Worm (Caenorhabditis elegans) whole organism, L1 larva: ENCODE measurements around the gene nmgp-1.

Source experiments
- blmp-1 ChIP-seq: fragments of 150-350 bp; optimal IDR thresholded peaks from 2 replicates; lab custom pipeline; 2014; ENCODE audit warnings: missing biosample characterization, missing genetic modification characterization
- ceh-63 ChIP-seq: fragments of 200-800 bp; sonication (Bioruptor generic); optimal IDR thresholded peaks from 2 replicates; lab custom pipeline; 2018; ENCODE audit warnings: mild to moderate bottlenecking, missing genetic modification characterization, missing compliant biosample characterization
- ceh-90 ChIP-seq: sonication (generic microtip); optimal IDR thresholded peaks from 2 replicates; lab custom pipeline; 2016; ENCODE audit warnings: missing genetic modification characterization, missing compliant biosample characterization
- ces-1 ChIP-seq: fragments of 150-350 bp; optimal IDR thresholded peaks from 2 replicates; lab custom pipeline; 2014; ENCODE audit warnings: missing biosample characterization, missing genetic modification reagents, missing genetic modification characterization
- dpl-1 ChIP-seq, 3 experiments: fragments of 150-350 bp in 2 of 3; sonication (generic microtip) in 1 of 3; optimal IDR thresholded peaks; 2 replicates each; lab custom pipeline; 2014 to 2017; ENCODE audit warnings: missing biosample characterization in 3 of 3, missing genetic modification characterization in 3 of 3, missing genetic modification reagents in 3 of 3
- efl-1 ChIP-seq, 4 experiments: fragments of 150-350 bp; optimal IDR thresholded peaks in 3 of 4; peaks in 1 of 4; 1 replicate in 1 of 4; 2 replicates in 3 of 4; lab custom pipeline; 2014; ENCODE audit warnings: missing biosample characterization in 2 of 4, missing genetic modification characterization in 2 of 4, missing genetic modification reagents in 2 of 4
- egl-13 ChIP-seq: sonication (generic microtip); optimal IDR thresholded peaks from 2 replicates; lab custom pipeline; 2016; ENCODE audit warnings: missing genotype, missing genetic modification reagents, missing genetic modification characterization, missing compliant biosample characterization
- egl-27 ChIP-seq, 2 experiments: fragments of 150-350 bp in 1 of 2; sonication (generic microtip); optimal IDR thresholded peaks; 3 replicates each; lab custom pipeline; 2017 to 2018; ENCODE audit warnings: missing biosample characterization in 2 of 2, missing genetic modification characterization in 2 of 2, missing genetic modification reagents in 2 of 2
- elt-2 ChIP-seq: sonication (generic microtip); optimal IDR thresholded peaks from 2 replicates; lab custom pipeline; 2016; ENCODE audit warnings: missing genetic modification characterization, mild to moderate bottlenecking, inconsistent platforms, missing compliant biosample characterization, missing genetic modification reagents
- elt-3 ChIP-seq, 6 experiments: fragments of 150-350 bp in 1 of 6; sonication (generic microtip); optimal IDR thresholded peaks; 2 replicates each; lab custom pipeline; 2017 to 2018; ENCODE audit warnings: missing biosample characterization in 6 of 6, missing genetic modification characterization in 6 of 6, inconsistent platforms in 1 of 6
- fkh-10 ChIP-seq: sonication (generic microtip); optimal IDR thresholded peaks from 2 replicates; lab custom pipeline; 2017; ENCODE audit warnings: missing biosample characterization, missing genetic modification reagents, missing genetic modification characterization
- fkh-8 ChIP-seq: sonication (generic microtip); optimal IDR thresholded peaks from 2 replicates; lab custom pipeline; 2016; ENCODE audit warnings: mild to moderate bottlenecking, missing genetic modification characterization, missing compliant biosample characterization
- grh-1 ChIP-seq: fragments of 200-800 bp; sonication (Bioruptor generic); IDR thresholded peaks from 2 replicates; pipeline ENCODE4 v1.3.6; 2022; ENCODE audit warnings: missing genetic modification reagents, missing genetic modification characterization, missing compliant biosample characterization
- lin-14 ChIP-seq: fragments of 200-800 bp; sonication (Bioruptor generic); optimal IDR thresholded peaks from 2 replicates; lab custom pipeline; 2018; ENCODE audit warnings: mild to moderate bottlenecking, missing genetic modification characterization, moderate library complexity, missing compliant biosample characterization
- lin-15B ChIP-seq: fragments of 150-350 bp; sonication (generic microtip); optimal IDR thresholded peaks from 3 replicates; lab custom pipeline; 2014; ENCODE audit warnings: missing biosample characterization, missing genetic modification characterization
- lin-35 ChIP-seq, 2 experiments: fragments of 150-350 bp; optimal IDR thresholded peaks; 2 replicates each; lab custom pipeline; 2014; ENCODE audit warnings: missing biosample characterization in 2 of 2, missing genetic modification characterization in 2 of 2, missing genetic modification reagents in 2 of 2
- lir-3 ChIP-seq: sonication (generic microtip); optimal IDR thresholded peaks from 2 replicates; lab custom pipeline; 2016; ENCODE audit warnings: mild to moderate bottlenecking, missing genetic modification characterization, moderate library complexity, missing compliant biosample characterization; ENCODE audit not compliant: poor library complexity
- lsy-2 ChIP-seq, 2 experiments: fragments of 150-350 bp; optimal IDR thresholded peaks; 2 replicates each; lab custom pipeline; 2014; ENCODE audit warnings: missing biosample characterization in 2 of 2, missing genetic modification characterization in 2 of 2
- nhr-11 ChIP-seq: fragments of 150-350 bp; optimal IDR thresholded peaks from 2 replicates; lab custom pipeline; 2014; ENCODE audit warnings: missing biosample characterization, missing genetic modification characterization
- nhr-12 ChIP-seq: sonication (generic microtip); optimal IDR thresholded peaks from 2 replicates; lab custom pipeline; 2017; ENCODE audit warnings: missing biosample characterization, missing genetic modification characterization
- nhr-20 ChIP-seq: sonication (generic microtip); optimal IDR thresholded peaks from 2 replicates; lab custom pipeline; 2016; ENCODE audit warnings: mild to moderate bottlenecking, missing genetic modification characterization, missing compliant biosample characterization
- nhr-28 ChIP-seq: fragments of 150-350 bp; optimal IDR thresholded peaks from 2 replicates; lab custom pipeline; 2014; ENCODE audit warnings: missing biosample characterization, missing genetic modification characterization
- nhr-47 ChIP-seq: sonication (generic microtip); optimal IDR thresholded peaks from 2 replicates; lab custom pipeline; 2016; ENCODE audit warnings: mild to moderate bottlenecking, missing genetic modification characterization, moderate library complexity, missing compliant biosample characterization
- nhr-71 ChIP-seq: sonication (generic microtip); optimal IDR thresholded peaks from 2 replicates; lab custom pipeline; 2016; ENCODE audit warnings: mild to moderate bottlenecking, missing genetic modification characterization, moderate library complexity, missing compliant biosample characterization
- nhr-77 ChIP-seq: fragments of 150-350 bp; optimal IDR thresholded peaks from 2 replicates; lab custom pipeline; 2014; ENCODE audit warnings: missing biosample characterization, missing genetic modification characterization
- nhr-85 ChIP-seq: sonication (generic microtip); peaks from one replicate; lab custom pipeline; 2016; ENCODE audit warnings: missing genetic modification characterization, inconsistent platforms, missing compliant biosample characterization
- nhr-90 ChIP-seq: sonication (generic microtip); optimal IDR thresholded peaks from 2 replicates; lab custom pipeline; 2016; ENCODE audit warnings: mild to moderate bottlenecking, missing genetic modification characterization, missing compliant biosample characterization; ENCODE audit not compliant: poor library complexity
- pag-3 ChIP-seq: sonication (generic microtip); optimal IDR thresholded peaks from 2 replicates; lab custom pipeline; 2017; ENCODE audit warnings: missing genetic modification characterization, mild to moderate bottlenecking, missing compliant biosample characterization, antibody characterized with exemption, borderline replicate concordance; ENCODE audit not compliant: insufficient read depth
- pqm-1 ChIP-seq: sonication (generic microtip); optimal IDR thresholded peaks from 3 replicates; lab custom pipeline; 2017; ENCODE audit warnings: missing biosample characterization, missing genetic modification characterization
- rnt-1 ChIP-seq: sonication (generic microtip); optimal IDR thresholded peaks from 2 replicates; lab custom pipeline; 2016; ENCODE audit warnings: mild to moderate bottlenecking, missing genetic modification characterization, moderate library complexity, missing compliant biosample characterization
- snu-23 ChIP-seq: sonication (generic microtip); optimal IDR thresholded peaks from 2 replicates; lab custom pipeline; 2016; ENCODE audit warnings: missing genetic modification characterization, missing compliant biosample characterization
- unc-86 ChIP-seq: sonication (generic microtip); optimal IDR thresholded peaks from 2 replicates; lab custom pipeline; 2016; ENCODE audit warnings: missing genetic modification characterization, missing compliant biosample characterization
- ztf-4 ChIP-seq: fragments of 150-350 bp; optimal IDR thresholded peaks from 2 replicates; lab custom pipeline; 2014; ENCODE audit warnings: missing biosample characterization, missing genetic modification characterization

nmgp-1 gene

ce11 chrII:6235432-6236092 is 25.1 kb upstream of the nmgp-1 start, which contains the start of gene T24H7.9:
Gene T24H7.9 (minus strand): TSS chrII:6235505.
- no peak for TF ChIP-seq lin-15B
- TF ChIP-seq egl-13 (tag; lab: Kevin White, UChicago): no peak
- TF ChIP-seq fkh-10 (GFP tag; lab: Kevin White, UChicago): no peak
- no peak for TF ChIP-seq grh-1 (GFP tag; lab: Robert Waterston, UW)
- TF ChIP-seq nhr-47: no peak
- TF ChIP-seq ztf-4 (tag; lab: Kevin White, UChicago): no peak
- no peak for TF ChIP-seq nhr-77 (tag; lab: Kevin White, UChicago)
- TF ChIP-seq ceh-63 (GFP tag; lab: Kevin White, UChicago): no peak
- TF ChIP-seq lsy-2 (tag; optimal IDR thresholded peaks at IDR 0.05; lab: Kevin White, UChicago): no peak
- no peak for TF ChIP-seq egl-27 (tag; optimal IDR thresholded peaks at IDR 0.05; lab: Kevin White, UChicago)
- TF ChIP-seq nhr-90 (tag; lab: Kevin White, UChicago): no peak
- TF ChIP-seq lin-14 (GFP tag; lab: Kevin White, UChicago): no peak
- TF ChIP-seq nhr-11 (tag; lab: Kevin White, UChicago): no peak
- TF ChIP-seq, all 84 proteins: peak for 0

- TF ChIP-seq ceh-63 (GFP tag; lab: Kevin White, UChicago) (no peak), dpl-1 (GFP tag; optimal IDR thresholded peaks at IDR 0.05; lab: Kevin White, UChicago) (peak in 1 of 3 experiments; percentile 3), nhr-20 (tag; lab: Kevin White, UChicago) (peak; percentile 25), lin-35 (GFP tag; optimal IDR thresholded peaks at IDR 0.05; lab: Kevin White, UChicago) (peak in 1 of 2 experiments; percentile 45), blmp-1 (peak; percentile 78), ces-1 (GFP tag; lab: Kevin White, UChicago) (no peak), snu-23 (GFP tag; lab: Kevin White, UChicago) (peak; percentile 6), nhr-71 (tag; lab: Kevin White, UChicago) (peak; percentile 19), pqm-1 (tag; lab: Kevin White, UChicago) (no peak), efl-1 (optimal IDR thresholded peaks at IDR 0.05; lab: Kevin White, UChicago) (no peak), efl-1 (GFP tag; optimal IDR thresholded peaks at IDR 0.05 in 1 of 2; lab: Kevin White, UChicago) (peak in 1 of 2 experiments; percentile 47), nhr-85 (tag; lab: Kevin White, UChicago) (peak; percentile 83), elt-3 (tag; optimal IDR thresholded peaks at IDR 0.05; lab: Kevin White, UChicago) (peak in 1 of 6 experiments; percentile 35), lin-14 (GFP tag; lab: Kevin White, UChicago) (peak; percentile 54), lsy-2 (tag; optimal IDR thresholded peaks at IDR 0.05; lab: Kevin White, UChicago) (peak in 1 of 2 experiments; percentile 30)
These were observed 24.3 kb upstream of the nmgp-1 start for ce11 chrII:6236093-6236945.

ce11 chrII:6241758-6242157 is 18.9 kb upstream of the nmgp-1 start, which contains the start of gene T24H7.8:
Gene T24H7.8 (plus strand): TSS chrII:6242058.
- no peak for TF ChIP-seq unc-86
- no peak for TF ChIP-seq pag-3
- TF ChIP-seq ceh-90 (tag; lab: Kevin White, UChicago): no peak
- no peak for TF ChIP-seq nhr-12
- TF ChIP-seq ceh-63 (GFP tag; lab: Kevin White, UChicago): no peak
- no peak for TF ChIP-seq lir-3 (tag; lab: Kevin White, UChicago)
- TF ChIP-seq egl-27 (tag; optimal IDR thresholded peaks at IDR 0.05; lab: Kevin White, UChicago): no peak

ce11 chrII:6244171-6244570 is 16.5 kb upstream of the nmgp-1 start, which contains the start of gene tat-4:
Gene tat-4 (minus strand): TSS chrII:6244287.
- no peak for TF ChIP-seq lir-3 (tag; lab: Kevin White, UChicago)
- TF ChIP-seq elt-2 (tag; lab: Kevin White, UChicago): no peak
- TF ChIP-seq lin-35 (GFP tag; optimal IDR thresholded peaks at IDR 0.05; lab: Kevin White, UChicago): peak in 1 of 2 experiments; percentile 26
- no peak for TF ChIP-seq rnt-1
- TF ChIP-seq egl-27 (tag; optimal IDR thresholded peaks at IDR 0.05; lab: Kevin White, UChicago): no peak
- no peak for TF ChIP-seq fkh-8
- no peak for TF ChIP-seq nhr-28 (tag; lab: Kevin White, UChicago)
- no peak for TF ChIP-seq dpl-1 (GFP tag; optimal IDR thresholded peaks at IDR 0.05; lab: Kevin White, UChicago)
